Worm (Caenorhabditis elegans) whole organism, late embryonic: ENCODE results near the gene lin-5.

Experiments
- K02D7.2 ChIP-seq: sonication (generic microtip); optimal IDR thresholded peaks from 2 replicates; lab custom pipeline; 2017; ENCODE audit warnings: mild to moderate bottlenecking, missing genetic modification characterization, missing compliant biosample characterization
- Y22D7AL.16 ChIP-seq: sonication (generic microtip); optimal IDR thresholded peaks from 2 replicates; lab custom pipeline; 2016; ENCODE audit warnings: missing genetic modification characterization, missing compliant biosample characterization
- ceh-14 ChIP-seq: sonication (generic microtip); optimal IDR thresholded peaks from 2 replicates; lab custom pipeline; 2016; ENCODE audit warnings: missing genotype, missing genetic modification characterization, missing compliant biosample characterization
- ceh-18 ChIP-seq: sonication (generic microtip); optimal IDR thresholded peaks from 2 replicates; lab custom pipeline; 2016; ENCODE audit warnings: missing genetic modification characterization, missing compliant biosample characterization
- ceh-19 ChIP-seq: fragments of 200-800 bp; sonication (Bioruptor generic); optimal IDR thresholded peaks from 2 replicates; lab custom pipeline; 2018; ENCODE audit warnings: mild to moderate bottlenecking, missing genetic modification characterization, missing compliant biosample characterization
- ceh-24 ChIP-seq: sonication (generic microtip); optimal IDR thresholded peaks from 2 replicates; lab custom pipeline; 2016; ENCODE audit warnings: mild to moderate bottlenecking, missing genetic modification characterization, missing compliant biosample characterization
- ceh-31 ChIP-seq: sonication (generic microtip); optimal IDR thresholded peaks from 2 replicates; lab custom pipeline; 2016; ENCODE audit warnings: missing genetic modification characterization, missing compliant biosample characterization
- ceh-34 ChIP-seq: sonication (generic microtip); optimal IDR thresholded peaks from 2 replicates; lab custom pipeline; 2016; ENCODE audit warnings: mild to moderate bottlenecking, missing genetic modification characterization, missing compliant biosample characterization
- ceh-45 ChIP-seq: fragments of 200-800 bp; sonication (Bioruptor generic); IDR thresholded peaks from 2 replicates; pipeline ENCODE4 v1.3.6; 2022; ENCODE audit warnings: missing genetic modification reagents, missing genetic modification characterization, missing compliant biosample characterization
- ceh-6 ChIP-seq: fragments of 200-800 bp; sonication (Bioruptor generic); optimal IDR thresholded peaks from 2 replicates; lab custom pipeline; 2018; ENCODE audit warnings: mild to moderate bottlenecking, missing genetic modification characterization, missing compliant biosample characterization
- ceh-9 ChIP-seq: sonication (generic microtip); optimal IDR thresholded peaks from 2 replicates; lab custom pipeline; 2016; ENCODE audit warnings: mild to moderate bottlenecking, missing genetic modification characterization, inconsistent platforms, missing compliant biosample characterization
- elt-2 ChIP-seq: sonication (generic microtip); optimal IDR thresholded peaks from 2 replicates; lab custom pipeline; 2016; ENCODE audit warnings: missing genetic modification reagents, missing genetic modification characterization, missing compliant biosample characterization
- elt-4 ChIP-seq: sonication (generic microtip); optimal IDR thresholded peaks from 2 replicates; lab custom pipeline; 2016; ENCODE audit warnings: missing genetic modification characterization, missing compliant biosample characterization
- ets-4 ChIP-seq: sonication (generic microtip); optimal IDR thresholded peaks from 2 replicates; lab custom pipeline; 2016; ENCODE audit warnings: missing genetic modification characterization, missing compliant biosample characterization
- eyg-1 ChIP-seq: sonication (generic microtip); optimal IDR thresholded peaks from 2 replicates; lab custom pipeline; 2016; ENCODE audit warnings: missing genotype, missing genetic modification characterization, missing compliant biosample characterization
- fax-1 ChIP-seq: sonication (generic microtip); optimal IDR thresholded peaks from 2 replicates; lab custom pipeline; 2016; ENCODE audit warnings: missing genotype, missing genetic modification characterization, missing compliant biosample characterization
- fkh-10 ChIP-seq: fragments of 150-350 bp; optimal IDR thresholded peaks from 2 replicates; lab custom pipeline; 2014; ENCODE audit warnings: missing biosample characterization, missing genetic modification reagents, missing genetic modification characterization
- gmeb-2 ChIP-seq: sonication (generic microtip); optimal IDR thresholded peaks from 2 replicates; lab custom pipeline; 2016; ENCODE audit warnings: missing genetic modification characterization, inconsistent platforms, missing compliant biosample characterization
- hlh-13 ChIP-seq: fragments of 200-800 bp; sonication (Bioruptor generic); optimal IDR thresholded peaks from 2 replicates; lab custom pipeline; 2018; ENCODE audit warnings: mild to moderate bottlenecking, missing genetic modification characterization, missing compliant biosample characterization
- hlh-15 ChIP-seq: sonication (generic microtip); optimal IDR thresholded peaks from 2 replicates; lab custom pipeline; 2016; ENCODE audit warnings: missing genetic modification characterization, missing compliant biosample characterization
- odd-2 ChIP-seq: sonication (generic microtip); optimal IDR thresholded peaks from 2 replicates; lab custom pipeline; 2017; ENCODE audit warnings: antibody characterized with exemption, mild to moderate bottlenecking, missing genetic modification characterization, missing compliant biosample characterization
- pag-3 ChIP-seq: sonication (generic microtip); optimal IDR thresholded peaks from 2 replicates; lab custom pipeline; 2016; ENCODE audit warnings: missing compliant biosample characterization, missing genetic modification characterization, borderline replicate concordance
- pha-2 ChIP-seq: sonication (generic microtip); optimal IDR thresholded peaks from 2 replicates; lab custom pipeline; 2017; ENCODE audit warnings: mild to moderate bottlenecking, missing genetic modification characterization, missing compliant biosample characterization
- pros-1 ChIP-seq: fragments of 150-350 bp; optimal IDR thresholded peaks from 2 replicates; lab custom pipeline; 2014; ENCODE audit warnings: missing biosample characterization, missing genetic modification reagents, missing genetic modification characterization
- rnt-1 ChIP-seq: sonication (generic microtip); optimal IDR thresholded peaks from 2 replicates; lab custom pipeline; 2016; ENCODE audit warnings: missing genetic modification characterization, missing compliant biosample characterization
- sdc-2 ChIP-seq: sonication (generic microtip); optimal IDR thresholded peaks from 2 replicates; lab custom pipeline; 2016; ENCODE audit warnings: missing genotype, missing genetic modification characterization, missing compliant biosample characterization
- sox-4 ChIP-seq: sonication (generic microtip); optimal IDR thresholded peaks from 2 replicates; lab custom pipeline; 2017; ENCODE audit warnings: mild to moderate bottlenecking, missing genetic modification characterization, inconsistent platforms, missing compliant biosample characterization
- tbx-7 ChIP-seq: sonication (generic microtip); optimal IDR thresholded peaks from 2 replicates; lab custom pipeline; 2016; ENCODE audit warnings: missing genotype, missing genetic modification characterization, missing compliant biosample characterization
- unc-42 ChIP-seq: sonication (generic microtip); optimal IDR thresholded peaks from 2 replicates; lab custom pipeline; 2016; ENCODE audit warnings: missing genotype, missing genetic modification characterization, missing compliant biosample characterization
- unc-55 ChIP-seq: sonication (generic microtip); optimal IDR thresholded peaks from 2 replicates; lab custom pipeline; 2017; ENCODE audit warnings: missing biosample characterization, missing genetic modification reagents, missing genetic modification characterization
- unc-86 ChIP-seq: sonication (generic microtip); optimal IDR thresholded peaks from 2 replicates; lab custom pipeline; 2016; ENCODE audit warnings: missing genetic modification characterization, missing compliant biosample characterization
- zip-5 ChIP-seq: sonication (generic microtip); optimal IDR thresholded peaks from 2 replicates; lab custom pipeline; 2016; ENCODE audit warnings: missing genetic modification characterization, missing compliant biosample characterization
- ztf-16 ChIP-seq: sonication (generic microtip); optimal IDR thresholded peaks from 2 replicates; lab custom pipeline; 2017; ENCODE audit warnings: missing genetic modification characterization, missing compliant biosample characterization

lin-5 gene

ce11 chrII:7849697-7850096 lies 10.7 kb upstream of the lin-5 start, which contains the start of gene acr-7:
acr-7 (minus strand) TSS chrII:7849797.
- no peak for TF ChIP-seq K02D7.2 (tag; lab: Kevin White, UChicago)
- no peak for TF ChIP-seq ceh-24 (tag; lab: Kevin White, UChicago)
- TF ChIP-seq pros-1 = no peak
- no peak for TF ChIP-seq ceh-34 (tag; lab: Kevin White, UChicago)
- no peak for TF ChIP-seq pag-3 (tag; lab: Kevin White, UChicago)
- no peak for TF ChIP-seq pha-2 (tag; lab: Kevin White, UChicago)
- TF ChIP-seq elt-2 = no peak
- TF ChIP-seq elt-4 (tag; lab: Kevin White, UChicago) = no peak
- TF ChIP-seq eyg-1 = no peak
- TF ChIP-seq ztf-16 = no peak

DNA sequence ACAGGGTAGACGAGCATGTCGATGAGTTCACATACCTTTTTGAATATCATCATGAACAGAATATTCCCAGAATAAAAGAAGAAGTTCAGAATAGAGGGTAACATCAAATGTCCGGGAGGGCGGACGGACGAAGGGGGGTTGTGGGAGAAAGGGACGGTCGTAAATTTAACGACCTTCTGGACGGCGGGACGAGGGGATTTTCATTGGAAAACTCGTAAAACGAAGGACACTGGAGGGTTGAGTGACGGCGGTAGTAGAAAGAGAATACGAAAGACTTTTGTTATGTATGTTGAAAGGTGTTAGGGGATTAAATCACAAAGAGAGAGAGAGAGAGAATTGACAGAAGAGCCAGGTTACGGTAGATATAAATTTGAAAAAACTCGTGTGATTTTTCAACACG lies 9.8 kb upstream of the lin-5 start:
- TF ChIP-seq elt-2 (no peak), rnt-1 (tag; lab: Kevin White, UChicago) (peak; percentile 7)

- TF ChIP-seq ceh-14 (tag; lab: Kevin White, UChicago) (peak; percentile 3), ceh-24 (tag; lab: Kevin White, UChicago) (no peak)
These were observed 8.9 kb upstream of the lin-5 start for ce11 chrII:7851480-7851879.

- no peak for TF ChIP-seq gmeb-2
- no peak for TF ChIP-seq Y22D7AL.16 (tag; lab: Kevin White, UChicago)
- no peak for TF ChIP-seq sox-4
- no peak for TF ChIP-seq pros-1
- TF ChIP-seq zip-5 (tag; lab: Kevin White, UChicago) = no peak
- TF ChIP-seq ceh-34 (tag; lab: Kevin White, UChicago) = no peak
- no peak for TF ChIP-seq hlh-15 (tag; lab: Kevin White, UChicago)
These were observed 6.7 kb upstream of the lin-5 start, which contains the start of gene T09A5.5 for ce11 chrII:7853679-7854078. T09A5.5 (minus strand) TSS chrII:7853779.

ce11 chrII:7854942-7855341 lies 5.4 kb upstream of the lin-5 start, which contains the start of gene mdt-10:
mdt-10 (minus strand) TSS chrII:7855042.
- TF ChIP-seq ceh-18 (tag; lab: Kevin White, UChicago) (no peak), unc-86 (tag; lab: Kevin White, UChicago) (no peak), hlh-15 (tag; lab: Kevin White, UChicago) (no peak), ceh-31 (tag; lab: Kevin White, UChicago) (no peak), ets-4 (tag; lab: Kevin White, UChicago) (no peak), fax-1 (tag; lab: Kevin White, UChicago) (no peak), sdc-2 (tag; lab: Kevin White, UChicago) (no peak), ceh-14 (tag; lab: Kevin White, UChicago) (no peak), unc-55 (no peak), tbx-7 (tag; lab: Kevin White, UChicago) (no peak), K02D7.2 (tag; lab: Kevin White, UChicago) (no peak), ceh-19 (GFP tag; lab: Kevin White, UChicago) (no peak), sox-4 (no peak)

ce11 chrII:7855619-7856018 lies 4.8 kb upstream of the lin-5 start, which contains the start of gene mdmh-35:
mdmh-35 (minus strand) TSS chrII:7855719.
- TF ChIP-seq sox-4 (no peak), unc-42 (tag; lab: Kevin White, UChicago) (no peak), ceh-19 (GFP tag; lab: Kevin White, UChicago) (no peak), ceh-45 (no peak), odd-2 (tag; lab: Kevin White, UChicago) (no peak), ceh-31 (tag; lab: Kevin White, UChicago) (no peak), fkh-10 (GFP tag; lab: Kevin White, UChicago) (no peak), ceh-9 (tag; lab: Kevin White, UChicago) (no peak), ceh-6 (GFP tag; lab: Kevin White, UChicago) (no peak), unc-86 (tag; lab: Kevin White, UChicago) (no peak), hlh-13 (no peak)
